Fruit fly (Drosophila melanogaster) whole organism, prepupa: ENCODE measurements around the gene CG31952.
"Not testable (repeated sequence)": the region's sequence is repeated elsewhere in the genome, so short reads cannot be mapped to it uniquely, and the experiment has no call there.

Experiments used
- CG15336 ChIP-seq: fragments of 200-800 bp; sonication (Bioruptor generic); IDR thresholded peaks from 2 replicates; pipeline ENCODE4 v1.3.6; 2022; ENCODE audit warnings: missing biosample characterization, missing genetic modification characterization
- CG16779 ChIP-seq: fragments of 200-800 bp; sonication (Bioruptor generic); optimal IDR thresholded peaks from 3 replicates; lab custom pipeline; 2017; ENCODE audit warnings: missing biosample characterization, mild to moderate bottlenecking, missing genetic modification characterization
- CG6854 ChIP-seq: fragments of 200-800 bp; sonication (Bioruptor generic); optimal IDR thresholded peaks from 2 replicates; lab custom pipeline; 2017; ENCODE audit warnings: missing biosample characterization, mild to moderate bottlenecking, missing genetic modification characterization
- CG8119 ChIP-seq: fragments of 200-800 bp; sonication (Bioruptor generic); IDR thresholded peaks from 3 replicates; pipeline ENCODE4 v1.3.6; 2022; ENCODE audit warnings: missing biosample characterization, missing genetic modification characterization
- Eip75B ChIP-seq: fragments of 200-800 bp; sonication (Bioruptor generic); optimal IDR thresholded peaks from 3 replicates; lab custom pipeline; 2016; ENCODE audit warnings: missing biosample characterization, missing genetic modification characterization
- Sox102F ChIP-seq: fragments of 200-800 bp; sonication (Bioruptor generic); optimal IDR thresholded peaks from 2 replicates; lab custom pipeline; 2016; ENCODE audit warnings: missing biosample characterization, mild to moderate bottlenecking, missing genetic modification characterization
- dsx ChIP-seq: fragments of 200-800 bp; optimal IDR thresholded peaks from 3 replicates; lab custom pipeline; 2019; ENCODE audit warnings: missing biosample characterization, mild to moderate bottlenecking, missing genetic modification characterization, moderate library complexity; ENCODE audit not compliant: poor library complexity, severe bottlenecking
- topi ChIP-seq: fragments of 200-800 bp; sonication (Bioruptor generic); optimal IDR thresholded peaks from 3 replicates; lab custom pipeline; 2016; ENCODE audit warnings: missing biosample characterization, missing genetic modification characterization

DNA sequence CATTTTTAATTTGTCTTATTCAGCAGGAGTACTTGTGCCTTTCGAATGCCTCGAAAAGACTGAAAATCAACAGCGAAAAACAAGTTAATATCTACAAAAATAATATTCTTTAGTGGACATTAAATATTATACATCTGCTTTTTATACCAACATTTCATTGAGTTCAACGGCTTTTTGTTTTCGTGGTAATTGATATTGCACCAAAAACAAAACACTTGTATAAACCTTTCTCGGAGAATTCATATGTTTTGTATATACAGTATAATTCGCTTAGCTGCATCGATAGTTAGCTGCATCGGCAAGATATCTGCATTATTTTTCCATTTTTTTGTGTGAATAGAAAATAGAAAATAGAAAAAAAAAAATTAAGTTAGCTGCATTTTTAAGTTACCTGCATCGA, 28.1 kb upstream of the CG31952 start, which contains the start of gene CG42460:
- TF ChIP-seq CG8119 (GFP tag; lab: Robert Waterston, UW); Eip75B (GFP tag; lab: Kevin White, UChicago); CG15336 (GFP tag; lab: Robert Waterston, UW); dsx (GFP tag; lab: Kevin White, UChicago); CG16779 (tag; lab: Kevin White, UChicago); Sox102F; CG6854; topi (GFP tag; lab: Kevin White, UChicago): not testable (repeated sequence)
